Worm (Caenorhabditis elegans): ENCODE data around the gene cyn-17.

Gene cyn-17

ce11 chrV:5798132-5798531 lies 1.3 kb upstream of the cyn-17 start, which contains the start of gene nstp-3:
nstp-3 (minus strand) TSS chrV:5798232.
- TF ChIP-seq T26A8.4 (GFP tag; IDR thresholded peaks at IDR 0.05) (no peak), aha-1 (tag) (peak; percentile 52)

ce11 chrV:5805467-5805866 lies 6.0 kb downstream of the cyn-17 start, which contains the start of gene ZC250.5:
ZC250.5 (plus strand) TSS chrV:5805767.
- no peak for TF ChIP-seq snpc-1.2 (GFP tag; IDR thresholded peaks at IDR 0.05)
- TF ChIP-seq fos-1 (tag; optimal IDR thresholded peaks at IDR 0.05) = no peak
- TF ChIP-seq F37D6.2 (tag; optimal IDR thresholded peaks at IDR 0.05) = no peak
- no peak for TF ChIP-seq nhr-48 (tag; optimal IDR thresholded peaks at IDR 0.05)
- no peak for TF ChIP-seq unc-130 (GFP tag; optimal IDR thresholded peaks at IDR 0.05)
- no peak for TF ChIP-seq ceh-28 (tag; optimal IDR thresholded peaks at IDR 0.05)
- no peak for TF ChIP-seq skn-1 (tag; optimal IDR thresholded peaks at IDR 0.05)
- TF ChIP-seq nhr-76 (tag; optimal IDR thresholded peaks at IDR 0.05) = no peak
- TF ChIP-seq ZK546.5 (tag; optimal IDR thresholded peaks at IDR 0.05) = no peak
- TF ChIP-seq lim-7 (GFP tag; IDR thresholded peaks at IDR 0.05) = no peak
- TF ChIP-seq dmd-6 (GFP tag; IDR thresholded peaks at IDR 0.05) = no peak
- no peak for TF ChIP-seq snpc-4 (tag; optimal IDR thresholded peaks at IDR 0.05)
- no peak for TF ChIP-seq ceh-62 (tag; optimal IDR thresholded peaks at IDR 0.05)
- no peak for TF ChIP-seq mxl-3 (GFP tag; optimal IDR thresholded peaks at IDR 0.05)
- no peak for TF ChIP-seq mdt-29 (GFP tag; IDR thresholded peaks at IDR 0.05)
- no peak for TF ChIP-seq mes-2 (tag; optimal IDR thresholded peaks at IDR 0.05; ENCODE audit: poor library complexity, severe bottlenecking)
- TF ChIP-seq duxl-1 (tag; optimal IDR thresholded peaks at IDR 0.05; ENCODE audit: poor library complexity) = no peak
- no peak for TF ChIP-seq ama-1 (optimal IDR thresholded peaks at IDR 0.05)

- TF ChIP-seq nhr-237 (tag; optimal IDR thresholded peaks at IDR 0.05) = no peak
- TF ChIP-seq Y75B8A.6 (GFP tag; IDR thresholded peaks at IDR 0.05) = no peak
- TF ChIP-seq snpc-1.2 (GFP tag; IDR thresholded peaks at IDR 0.05) = no peak
- TF ChIP-seq gei-8 (GFP tag; optimal IDR thresholded peaks at IDR 0.05) = no peak
- no peak for TF ChIP-seq arid-1 (GFP tag; conservative IDR thresholded peaks at IDR 0.05)
- TF ChIP-seq zag-1 (tag; optimal IDR thresholded peaks at IDR 0.05) = no peak
- TF ChIP-seq dmd-6 (GFP tag; IDR thresholded peaks at IDR 0.05) = peak; percentile 54; the same call in 1 of the 2 replicates
- TF ChIP-seq spr-3 (GFP tag; optimal IDR thresholded peaks at IDR 0.05) = no peak
- no peak for TF ChIP-seq T20F7.1 (GFP tag; optimal IDR thresholded peaks at IDR 0.05)
- peak; percentile 50 for TF ChIP-seq hlh-11 (tag; optimal IDR thresholded peaks at IDR 0.05)
- TF ChIP-seq vab-7 (GFP tag; IDR thresholded peaks at IDR 0.05) = no peak
- no peak for TF ChIP-seq ztf-11 (tag; optimal IDR thresholded peaks at IDR 0.05)
- TF ChIP-seq nhr-28 (tag; optimal IDR thresholded peaks at IDR 0.05) = peak; percentile 12
- TF ChIP-seq snpc-4 (tag; optimal IDR thresholded peaks at IDR 0.05) = no peak
- peak; percentile 20 for TF ChIP-seq mes-2 (tag; optimal IDR thresholded peaks at IDR 0.05; ENCODE audit: poor library complexity, severe bottlenecking)
- no peak for TF ChIP-seq php-3 (GFP tag; IDR thresholded peaks at IDR 0.05)
- no peak for TF ChIP-seq madf-9 (GFP tag; conservative IDR thresholded peaks at IDR 0.05)
- TF ChIP-seq dmd-9 (GFP tag; IDR thresholded peaks at IDR 0.05) = no peak
- TF ChIP-seq daf-16 (GFP tag; optimal IDR thresholded peaks at IDR 0.05) = no peak
- no peak for TF ChIP-seq daf-16 (tag; optimal IDR thresholded peaks at IDR 0.05)
- no peak for TF ChIP-seq F10B5.3 (tag; optimal IDR thresholded peaks at IDR 0.05)
- TF ChIP-seq lin-38 (GFP tag; IDR thresholded peaks at IDR 0.05) = no peak
- no peak for TF ChIP-seq ceh-20 (GFP tag; IDR thresholded peaks at IDR 0.05)
- no peak for TF ChIP-seq jun-1 (tag; optimal IDR thresholded peaks at IDR 0.05)
- TF ChIP-seq mdl-1 (tag; optimal IDR thresholded peaks at IDR 0.05) = no peak
- TF ChIP-seq Y48G9A.11 (GFP tag; IDR thresholded peaks at IDR 0.05) = no peak
- TF ChIP-seq lin-29 (GFP tag; IDR thresholded peaks at IDR 0.05) = no peak
- TF ChIP-seq nhr-48 (tag; optimal IDR thresholded peaks at IDR 0.05) = peak; percentile 51
- TF ChIP-seq zfp-3 (GFP tag; conservative IDR thresholded peaks at IDR 0.05) = no peak
- no peak for TF ChIP-seq ztf-7 (tag; optimal IDR thresholded peaks at IDR 0.05)
- TF ChIP-seq nhr-111 (GFP tag; optimal IDR thresholded peaks at IDR 0.05) = no peak
- no peak for TF ChIP-seq lin-13 (GFP tag; optimal IDR thresholded peaks at IDR 0.05)
- TF ChIP-seq daf-19 (GFP tag; conservative IDR thresholded peaks at IDR 0.05) = no peak
- no peak for TF ChIP-seq daf-8 (GFP tag; IDR thresholded peaks at IDR 0.05)
- no peak for TF ChIP-seq nhr-76 (tag; optimal IDR thresholded peaks at IDR 0.05)
Observed at ce11 chrV:5813060-5813659, 13.7 kb downstream of the cyn-17 start, which contains the start of gene ZC250.4. ZC250.4 (minus strand) TSS chrV:5813137.

Data from whole organism, L4 larva.